Worm (Caenorhabditis elegans): ENCODE data around the gene C08D8.1.
"Not testable (repeated sequence)": the region's sequence is repeated elsewhere in the genome, so short reads cannot be mapped to it uniquely, and the experiment has no call there.

Gene C08D8.1

ce11 chrV:8307013-8307412, 38.5 kb upstream of the C08D8.1 start:
- TF ChIP-seq fkh-10 (GFP tag; optimal IDR thresholded peaks at IDR 0.05) (no peak), dmd-4 (tag; optimal IDR thresholded peaks at IDR 0.05; ENCODE audit: borderline replicate concordance) (no peak), unc-42 (tag; optimal IDR thresholded peaks at IDR 0.05) (no peak), ceh-19 (GFP tag; optimal IDR thresholded peaks at IDR 0.05) (no peak), npax-4 (tag; optimal IDR thresholded peaks at IDR 0.05) (no peak), C08G9.2 (tag; optimal IDR thresholded peaks at IDR 0.05) (no peak), K02D7.2 (tag; optimal IDR thresholded peaks at IDR 0.05) (no peak), nfya-1 (tag; optimal IDR thresholded peaks at IDR 0.05) (no peak), hlh-6 (tag; optimal IDR thresholded peaks at IDR 0.05) (no peak), unc-55 (GFP tag; optimal IDR thresholded peaks at IDR 0.05) (no peak), ahr-1 (tag; optimal IDR thresholded peaks at IDR 0.05) (no peak), nhr-11 (tag; optimal IDR thresholded peaks at IDR 0.05) (no peak), lin-11 (tag; optimal IDR thresholded peaks at IDR 0.05) (no peak)

ce11 chrV:8307681-8308080, 37.9 kb upstream of the C08D8.1 start, which contains the start of gene clec-218:
TSS of gene clec-218 (plus strand) at chrV:8307942.
- no peak for TF ChIP-seq lim-6 (tag; optimal IDR thresholded peaks at IDR 0.05)

ce11 chrV:8311210-8311609, 34.3 kb upstream of the C08D8.1 start, which contains the start of gene W02D7.12:
TSS of gene W02D7.12 (plus strand) at chrV:8311510.
- TF ChIP-seq ceh-2 (tag; optimal IDR thresholded peaks at IDR 0.05): no peak
- TF ChIP-seq fax-1 (tag; optimal IDR thresholded peaks at IDR 0.05): no peak
- TF ChIP-seq sox-2 (GFP tag; IDR thresholded peaks at IDR 0.05): no peak
- TF ChIP-seq ceh-19 (GFP tag; optimal IDR thresholded peaks at IDR 0.05): no peak
- no peak for TF ChIP-seq mec-3 (tag; optimal IDR thresholded peaks at IDR 0.05; ENCODE audit: borderline replicate concordance)
- no peak for TF ChIP-seq elt-2 (tag; optimal IDR thresholded peaks at IDR 0.05)
- TF ChIP-seq madf-2 (tag; optimal IDR thresholded peaks at IDR 0.05): no peak
- no peak for TF ChIP-seq F13H6.1 (tag; optimal IDR thresholded peaks at IDR 0.05)
- TF ChIP-seq ceh-24 (tag; optimal IDR thresholded peaks at IDR 0.05): no peak

- TF ChIP-seq unc-3 (GFP tag; conservative IDR thresholded peaks at IDR 0.05) (0 out of 2 replicates have a peak, but pooled peaks have one; percentile 25), ceh-45 (GFP tag; IDR thresholded peaks at IDR 0.05) (peak; percentile 58)
- TF ChIP-seq unc-3 (tag; optimal IDR thresholded peaks at IDR 0.05): not testable (repeated sequence)
Observed at ce11 chrV:8314782-8315181, 30.8 kb upstream of the C08D8.1 start.

ce11 chrV:8318135-8318534, 27.4 kb upstream of the C08D8.1 start, which contains the start of gene clec-219:
TSS of gene clec-219 (plus strand) at chrV:8318435.
- TF ChIP-seq hlh-8 (tag; optimal IDR thresholded peaks at IDR 0.05) (no peak), gmeb-2 (tag; optimal IDR thresholded peaks at IDR 0.05) (no peak), pag-3 (tag; optimal IDR thresholded peaks at IDR 0.05; ENCODE audit: borderline replicate concordance) (no peak), ceh-31 (tag; optimal IDR thresholded peaks at IDR 0.05) (no peak), ref-2 (tag; optimal IDR thresholded peaks at IDR 0.05) (no peak), tbx-2 (tag; optimal IDR thresholded peaks at IDR 0.05) (no peak)

- no peak for TF ChIP-seq pax-1 (tag; optimal IDR thresholded peaks at IDR 0.05)
- no peak for TF ChIP-seq ceh-22 (tag; optimal IDR thresholded peaks at IDR 0.05)
- TF ChIP-seq hlh-15 (tag; optimal IDR thresholded peaks at IDR 0.05): no peak
- no peak for TF ChIP-seq ztf-16 (tag; optimal IDR thresholded peaks at IDR 0.05)
- no peak for TF ChIP-seq ahr-1 (tag; optimal IDR thresholded peaks at IDR 0.05)
- TF ChIP-seq hlh-30 (tag; optimal IDR thresholded peaks at IDR 0.05; ENCODE audit: insufficient read depth): no peak
- TF ChIP-seq nfya-1 (tag; optimal IDR thresholded peaks at IDR 0.05): no peak
- TF ChIP-seq ceh-30 (tag; optimal IDR thresholded peaks at IDR 0.05): no peak
- no peak for TF ChIP-seq nhr-11 (tag; optimal IDR thresholded peaks at IDR 0.05)
- no peak for TF ChIP-seq tbx-2 (tag; optimal IDR thresholded peaks at IDR 0.05)
- TF ChIP-seq unc-55 (GFP tag; optimal IDR thresholded peaks at IDR 0.05): no peak
- no peak for TF ChIP-seq ceh-34 (tag; optimal IDR thresholded peaks at IDR 0.05)
- no peak for TF ChIP-seq hlh-13 (GFP tag; optimal IDR thresholded peaks at IDR 0.05)
- TF ChIP-seq K02D7.2 (tag; optimal IDR thresholded peaks at IDR 0.05): no peak
Observed at ce11 chrV:8323545-8323944, 22.0 kb upstream of the C08D8.1 start.

All from whole organism, late embryonic.